Fruit fly (Drosophila melanogaster) whole organism, pupa: ENCODE measurements around the gene CG15742.
A peak's percentile ranks its signal among the peaks of the same experiment; 100 is the strongest.

ENCODE experiments used
- CG10348 ChIP-seq: fragments of 200-800 bp; sonication (Bioruptor generic); IDR thresholded peaks from 2 replicates; pipeline ENCODE4 v1.3.6; 2022; ENCODE audit warnings: missing biosample characterization, missing genetic modification characterization
- CG12605 ChIP-seq: fragments of 200-800 bp; sonication (Bioruptor generic); IDR thresholded peaks from 2 replicates; pipeline ENCODE4 v1.3.6; 2022; ENCODE audit warnings: missing biosample characterization, missing genetic modification characterization
- CG13204 ChIP-seq: fragments of 200-800 bp; sonication (Bioruptor generic); optimal IDR thresholded peaks from 2 replicates; lab custom pipeline; 2018; ENCODE audit warnings: missing biosample characterization, mild to moderate bottlenecking, missing genetic modification characterization, moderate library complexity
- CG14655 ChIP-seq: fragments of 200-800 bp; sonication (Bioruptor generic); optimal IDR thresholded peaks from 3 replicates; lab custom pipeline; 2017; ENCODE audit warnings: mild to moderate bottlenecking, missing biosample characterization, missing genetic modification reagents, missing genetic modification characterization
- CG15710 ChIP-seq: fragments of 200-800 bp; sonication (Bioruptor generic); optimal IDR thresholded peaks from 2 replicates; lab custom pipeline; 2018; ENCODE audit warnings: missing biosample characterization, mild to moderate bottlenecking, missing genetic modification characterization, moderate library complexity
- CG17806 ChIP-seq: fragments of 200-800 bp; sonication (Bioruptor generic); optimal IDR thresholded peaks from 2 replicates; lab custom pipeline; 2018; ENCODE audit warnings: missing biosample characterization, mild to moderate bottlenecking, missing genetic modification characterization, moderate library complexity
- CG32121 ChIP-seq: fragments of 200-800 bp; sonication (Bioruptor generic); IDR thresholded peaks from 2 replicates; pipeline ENCODE4 v1.3.6; 2022; ENCODE audit warnings: missing biosample characterization, missing genetic modification characterization
- CG34367 ChIP-seq: fragments of 200-800 bp; sonication (Bioruptor generic); optimal IDR thresholded peaks from 2 replicates; lab custom pipeline; 2018; ENCODE audit warnings: missing biosample characterization, mild to moderate bottlenecking, missing genetic modification characterization
- CG4496 ChIP-seq: fragments of 200-800 bp; sonication (Bioruptor generic); IDR thresholded peaks from 3 replicates; pipeline ENCODE4 v1.3.6; 2022; ENCODE audit warnings: missing biosample characterization, missing genetic modification characterization
- CG8159 ChIP-seq: fragments of 200-800 bp; sonication (Bioruptor generic); optimal IDR thresholded peaks from 3 replicates; lab custom pipeline; 2018; ENCODE audit warnings: missing biosample characterization, mild to moderate bottlenecking, missing genetic modification characterization, moderate library complexity
- CG8301 ChIP-seq: fragments of 200-800 bp; sonication (Bioruptor generic); optimal IDR thresholded peaks from 2 replicates; lab custom pipeline; 2018; ENCODE audit warnings: missing biosample characterization, mild to moderate bottlenecking, missing genetic modification characterization
- CG9948 ChIP-seq: fragments of 200-800 bp; sonication (Bioruptor generic); optimal IDR thresholded peaks from 2 replicates; lab custom pipeline; 2018; ENCODE audit warnings: missing biosample characterization, mild to moderate bottlenecking, missing genetic modification characterization, moderate library complexity
- D1 ChIP-seq: fragments of 200-800 bp; sonication (Bioruptor generic); optimal IDR thresholded peaks from 2 replicates; lab custom pipeline; 2018; ENCODE audit warnings: missing biosample characterization, mild to moderate bottlenecking, missing genetic modification characterization, moderate library complexity
- EcR ChIP-seq: fragments of 200-800 bp; sonication (Bioruptor generic); optimal IDR thresholded peaks from 3 replicates; lab custom pipeline; 2019; ENCODE audit warnings: missing biosample characterization, missing genetic modification characterization, mild to moderate bottlenecking, moderate library complexity, missing genetic modification reagents
- Ets98B ChIP-seq: fragments of 200-800 bp; sonication (Bioruptor generic); IDR thresholded peaks from 2 replicates; pipeline ENCODE4 v1.3.6; 2022; ENCODE audit warnings: missing biosample characterization, missing genetic modification characterization
- Pif1A ChIP-seq: fragments of 200-800 bp; sonication (Bioruptor generic); optimal IDR thresholded peaks from 3 replicates; lab custom pipeline; 2016; ENCODE audit warnings: missing biosample characterization, missing genetic modification characterization
- Pif1B ChIP-seq: fragments of 200-800 bp; sonication (Bioruptor generic); optimal IDR thresholded peaks from 3 replicates; lab custom pipeline; 2016; ENCODE audit warnings: missing biosample characterization, missing genetic modification characterization
- Snoo ChIP-seq: fragments of 200-800 bp; sonication (Bioruptor generic); optimal IDR thresholded peaks from 3 replicates; lab custom pipeline; 2017; ENCODE audit warnings: missing biosample characterization, mild to moderate bottlenecking, missing genetic modification characterization, inconsistent platforms
- fd96Ca ChIP-seq: fragments of 200-800 bp; sonication (Bioruptor generic); IDR thresholded peaks from 3 replicates; pipeline ENCODE4 v1.3.6; 2022; ENCODE audit warnings: missing biosample characterization, missing genetic modification characterization
- gl ChIP-seq: fragments of 200-800 bp; sonication (Bioruptor generic); optimal IDR thresholded peaks from 2 replicates; lab custom pipeline; 2018; ENCODE audit warnings: missing biosample characterization, mild to moderate bottlenecking, missing genetic modification characterization
- rn ChIP-seq: fragments of 200-800 bp; sonication (Bioruptor generic); IDR thresholded peaks from 2 replicates; pipeline ENCODE4 v1.3.6; 2022; ENCODE audit warnings: missing biosample characterization, missing genetic modification characterization

Gene CG15742

DNA sequence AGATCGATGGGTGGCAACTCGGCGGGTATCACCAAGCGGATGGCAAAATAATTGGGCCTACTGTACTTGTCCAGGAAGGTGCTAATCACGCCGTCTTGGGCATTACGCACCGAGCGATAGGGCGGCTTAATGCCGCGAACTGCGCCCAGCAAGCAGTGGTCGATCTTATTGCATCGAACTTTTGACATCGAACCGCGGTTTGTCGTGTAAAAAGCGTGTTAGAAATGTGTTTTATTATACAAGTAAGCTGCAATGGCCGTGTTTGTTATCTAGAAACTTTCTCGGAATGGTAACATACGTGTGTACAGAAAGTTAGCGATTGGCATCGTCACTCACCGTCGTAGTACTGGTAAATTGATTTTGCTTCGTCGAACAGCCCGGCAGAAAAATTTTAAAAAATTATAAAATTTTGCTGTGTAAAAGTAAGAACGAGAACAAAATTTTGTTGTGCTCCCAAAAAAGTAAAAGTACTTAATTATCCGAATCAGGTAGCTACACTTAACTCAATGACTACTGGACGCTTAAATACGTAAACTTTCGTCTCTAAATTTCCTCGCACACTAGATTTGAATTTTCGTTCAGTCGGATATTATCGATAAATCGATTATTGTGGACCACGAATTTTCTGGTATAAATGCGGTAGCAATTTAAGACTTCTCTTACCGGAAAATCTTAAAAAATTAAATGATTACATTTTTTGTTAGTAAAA lies at the start of gene CG15742, which contains the start of gene mew:
CG15742 (minus strand) TSS at position 448 of the 709 bp plus-strand sequence.
mew (minus strand) TSS at position 443 of the 709 bp plus-strand sequence.
- TF ChIP-seq rn (GFP tag; lab: Robert Waterston, UW) (no peak), CG32121 (no peak; the same call in 1 of the 2 replicates), Pif1A (no peak), Pif1B (no peak), CG12605 (no peak), CG10348 (GFP tag; lab: Robert Waterston, UW) (no peak), CG14655 (no peak), CG13204 (no peak), CG17806 (tag; lab: Kevin White, UChicago) (no peak), CG34367 (tag; lab: Kevin White, UChicago) (no peak), CG8159 (tag; lab: Kevin White, UChicago) (no peak), CG4496 (GFP tag; lab: Robert Waterston, UW) (no peak), EcR (no peak)

DNA sequence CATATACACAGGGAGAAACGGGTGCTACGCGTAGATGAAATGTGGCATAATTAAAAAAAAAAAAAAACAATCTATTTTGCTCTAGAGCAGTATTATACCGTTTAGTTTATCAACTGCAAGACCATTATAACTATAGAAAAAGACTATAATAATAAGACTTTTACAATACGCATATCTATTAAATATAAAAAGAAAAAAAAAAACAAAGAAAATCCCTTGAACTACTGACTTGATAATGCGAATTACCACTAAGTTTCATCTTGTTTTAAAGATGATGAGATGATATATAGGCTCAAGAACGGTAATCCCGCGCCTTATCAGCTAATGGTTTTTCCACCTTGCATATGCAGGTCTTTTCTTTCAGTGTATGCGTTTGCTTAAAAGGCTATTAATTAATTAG lies 48.9 kb upstream of the CG15742 start:
- peak; percentile 21 for TF ChIP-seq Snoo
- TF ChIP-seq CG13204: no peak
- no peak for TF ChIP-seq CG9948
- TF ChIP-seq CG8159 (tag; lab: Kevin White, UChicago): peak; percentile 41
- 0 out of 2 replicates have a peak, but pooled peaks have one; percentile 17 for TF ChIP-seq CG32121
- TF ChIP-seq CG8301 (tag; lab: Kevin White, UChicago): no peak
- TF ChIP-seq gl (tag; lab: Kevin White, UChicago): no peak
- no peak for TF ChIP-seq CG4496 (GFP tag; lab: Robert Waterston, UW)
- no peak for TF ChIP-seq Ets98B (GFP tag; lab: Robert Waterston, UW)
- TF ChIP-seq fd96Ca (GFP tag; lab: Robert Waterston, UW): no peak
- TF ChIP-seq CG15710 (tag; lab: Kevin White, UChicago): peak; percentile 30
- no peak for TF ChIP-seq Pif1B
- peak; percentile 38 for TF ChIP-seq CG14655
- TF ChIP-seq rn (GFP tag; lab: Robert Waterston, UW): no peak
- no peak for TF ChIP-seq CG10348 (GFP tag; lab: Robert Waterston, UW)
- no peak for TF ChIP-seq CG12605
- TF ChIP-seq EcR: no peak
- no peak for TF ChIP-seq D1 (tag; lab: Kevin White, UChicago)
- no peak for TF ChIP-seq CG17806 (tag; lab: Kevin White, UChicago)
- no peak for TF ChIP-seq CG34367 (tag; lab: Kevin White, UChicago)
- peak; percentile 1 for TF ChIP-seq Pif1A

DNA sequence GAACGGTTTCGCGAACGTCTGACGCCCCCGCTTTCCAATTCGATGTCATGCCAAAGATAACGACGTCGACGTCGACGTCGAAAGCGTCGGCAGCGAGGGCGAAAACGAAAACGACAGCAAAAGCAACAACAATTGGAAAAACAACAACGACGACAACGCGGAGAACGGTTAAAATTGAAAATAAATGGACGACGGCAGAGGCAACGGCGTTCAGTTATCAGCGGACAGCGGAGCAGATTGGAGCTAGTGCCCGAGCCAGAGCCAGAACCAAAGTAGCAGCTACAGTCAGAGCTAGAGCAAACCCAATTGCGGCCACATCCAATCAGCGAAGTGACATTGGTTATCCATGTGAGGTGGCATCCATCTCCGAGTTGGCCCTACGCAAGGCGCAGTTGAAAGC lies 47.0 kb upstream of the CG15742 start:
- no peak for TF ChIP-seq D1 (tag; lab: Kevin White, UChicago)
- TF ChIP-seq CG8159 (tag; lab: Kevin White, UChicago): no peak
- no peak for TF ChIP-seq CG17806 (tag; lab: Kevin White, UChicago)
- TF ChIP-seq Pif1A: no peak
- TF ChIP-seq CG15710 (tag; lab: Kevin White, UChicago): no peak
- no peak for TF ChIP-seq CG10348 (GFP tag; lab: Robert Waterston, UW)
- TF ChIP-seq CG12605: 0 out of 2 replicates have a peak, but pooled peaks have one; percentile 32
- TF ChIP-seq EcR: peak; percentile 24
- TF ChIP-seq Snoo: no peak
- no peak for TF ChIP-seq CG9948
- no peak for TF ChIP-seq fd96Ca (GFP tag; lab: Robert Waterston, UW)
- TF ChIP-seq Ets98B (GFP tag; lab: Robert Waterston, UW): no peak
- TF ChIP-seq gl (tag; lab: Kevin White, UChicago): peak; percentile 29
- TF ChIP-seq CG32121: peak; percentile 14; the same call in 1 of the 2 replicates
- TF ChIP-seq CG4496 (GFP tag; lab: Robert Waterston, UW): 0 out of 3 replicates have a peak, but pooled peaks have one; percentile 13
- no peak for TF ChIP-seq CG14655
- TF ChIP-seq Pif1B: no peak
- peak; percentile 86 for TF ChIP-seq CG13204
- TF ChIP-seq rn (GFP tag; lab: Robert Waterston, UW): no peak
- TF ChIP-seq CG8301 (tag; lab: Kevin White, UChicago): no peak
- TF ChIP-seq CG34367 (tag; lab: Kevin White, UChicago): no peak

DNA sequence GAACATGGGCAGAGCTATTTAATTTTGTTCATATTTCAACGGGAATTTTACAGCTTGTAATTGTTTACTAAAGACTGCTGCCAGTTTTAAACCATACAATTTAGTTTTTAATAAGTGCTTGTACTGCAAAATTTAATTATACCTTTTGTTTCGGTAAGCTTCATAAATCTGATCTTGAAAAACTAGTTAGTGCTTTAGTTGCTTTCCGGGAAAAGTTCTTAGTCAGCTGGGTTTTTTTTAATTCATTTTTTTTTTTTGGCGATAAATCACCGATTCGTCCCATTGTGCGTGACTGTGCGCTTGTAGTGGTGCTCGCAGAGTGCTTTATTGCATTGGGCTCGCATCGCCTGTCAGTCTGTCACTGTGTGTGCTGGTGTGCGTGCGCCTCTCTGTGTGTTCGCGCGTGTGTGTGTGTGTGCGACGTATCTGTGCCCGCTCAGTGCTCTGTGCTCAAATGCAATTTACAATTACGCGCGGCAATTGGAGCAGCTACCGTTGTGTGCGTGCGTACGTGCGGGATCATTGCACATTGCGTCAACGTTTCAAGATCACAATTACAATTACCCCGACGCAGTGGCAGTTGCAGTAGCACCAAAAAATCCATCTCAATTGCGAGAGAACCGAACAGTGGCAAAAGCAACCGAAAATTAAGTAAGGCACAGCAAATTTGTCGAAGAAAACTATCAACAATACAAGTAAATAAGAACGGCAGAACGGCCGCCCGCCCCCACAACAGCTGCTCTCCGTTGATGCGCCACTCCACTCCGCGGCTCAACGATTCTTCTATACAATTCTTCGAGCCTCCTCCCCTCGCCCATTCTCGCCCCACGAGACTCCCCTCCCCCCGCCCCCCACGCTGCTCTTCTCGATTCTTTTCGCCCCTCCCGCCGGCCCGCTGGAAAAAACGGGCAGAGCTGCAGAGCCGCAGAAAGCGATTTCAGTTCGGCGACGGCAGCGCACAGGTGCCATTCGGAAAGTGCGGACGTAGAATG lies 45.7 kb upstream of the CG15742 start:
- TF ChIP-seq CG15710 (tag; lab: Kevin White, UChicago) (peak; percentile 11), CG8301 (tag; lab: Kevin White, UChicago) (no peak), Pif1A (peak; percentile 18), CG4496 (GFP tag; lab: Robert Waterston, UW) (0 out of 3 replicates have a peak, but pooled peaks have one; percentile 34), Ets98B (GFP tag; lab: Robert Waterston, UW) (no peak; the same call in 1 of the 2 replicates), CG32121 (peak; percentile 38; the same call in 1 of the 2 replicates), CG10348 (GFP tag; lab: Robert Waterston, UW) (no peak), CG8159 (tag; lab: Kevin White, UChicago) (no peak), CG17806 (tag; lab: Kevin White, UChicago) (no peak), D1 (tag; lab: Kevin White, UChicago) (no peak), CG34367 (tag; lab: Kevin White, UChicago) (no peak), CG13204 (peak; percentile 77), rn (GFP tag; lab: Robert Waterston, UW) (no peak), Snoo (no peak), CG14655 (no peak), CG9948 (no peak), gl (tag; lab: Kevin White, UChicago) (peak; percentile 15), Pif1B (no peak), EcR (peak; percentile 76), fd96Ca (GFP tag; lab: Robert Waterston, UW) (no peak), CG12605 (no peak)
- TF ChIP-seq, all 21 proteins: peak for 7

DNA sequence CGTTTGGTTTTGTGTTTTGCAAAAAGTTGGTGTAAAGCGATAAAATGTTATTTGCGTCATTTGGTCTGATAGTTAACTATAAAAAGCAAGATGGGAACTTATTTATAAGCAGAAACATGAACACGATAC lies 45.1 kb upstream of the CG15742 start, which contains the start of gene IP3K2:
IP3K2 (plus strand) TSS at position 107 of the 129 bp plus-strand sequence.
- TF ChIP-seq CG32121 (no peak), CG13204 (no peak), CG34367 (tag; lab: Kevin White, UChicago) (no peak), CG4496 (GFP tag; lab: Robert Waterston, UW) (no peak), D1 (tag; lab: Kevin White, UChicago) (no peak), rn (GFP tag; lab: Robert Waterston, UW) (no peak), CG14655 (no peak), Ets98B (GFP tag; lab: Robert Waterston, UW) (no peak), Pif1B (no peak), CG9948 (no peak)
- TF ChIP-seq, all 21 proteins: peak for 0
